Fruit fly (Drosophila melanogaster) whole organism, adult: ENCODE data around the gene Polr3H.

Experiments
- CG1620 ChIP-seq: fragments of 200-800 bp; sonication (Bioruptor generic); optimal IDR thresholded peaks from 2 replicates; lab custom pipeline; 2016; ENCODE audit warnings: missing biosample characterization, missing genetic modification characterization
- CG33017 ChIP-seq: fragments of 200-800 bp; sonication (Bioruptor generic); optimal IDR thresholded peaks from 2 replicates; lab custom pipeline; 2018; ENCODE audit warnings: missing biosample characterization, mild to moderate bottlenecking, missing genetic modification characterization, moderate library complexity
- CG7045 ChIP-seq: fragments of 200-800 bp; sonication (Bioruptor generic); optimal IDR thresholded peaks from 2 replicates; lab custom pipeline; 2017; ENCODE audit warnings: missing biosample characterization, mild to moderate bottlenecking, missing genetic modification characterization
- Hr96 ChIP-seq: fragments of 200-800 bp; sonication (Bioruptor generic); optimal IDR thresholded peaks from 2 replicates; lab custom pipeline; 2016; ENCODE audit warnings: missing biosample characterization, missing genetic modification characterization
- kay ChIP-seq: fragments of 200-800 bp; sonication (Bioruptor generic); peaks from one replicate; lab custom pipeline; 2016; ENCODE audit warnings: missing biosample characterization, missing genetic modification characterization, borderline replicate concordance
- toe ChIP-seq: fragments of 200-800 bp; sonication (Bioruptor generic); optimal IDR thresholded peaks from 2 replicates; lab custom pipeline; 2016; ENCODE audit warnings: missing biosample characterization, missing genetic modification characterization

- TF ChIP-seq kay (GFP tag; lab: Kevin White, UChicago) (no peak), toe (GFP tag; lab: Kevin White, UChicago) (no peak), Hr96 (GFP tag; lab: Kevin White, UChicago) (no peak), CG1620 (no peak), CG7045 (GFP tag; lab: Kevin White, UChicago) (no peak), CG33017 (tag; lab: Kevin White, UChicago) (no peak)
These were observed 44.3 kb upstream of the Polr3H start for dm6 chr3L:11604227-11604626.
